Worm (Caenorhabditis elegans): ENCODE results near the gene cyp-33C9.

DNA sequence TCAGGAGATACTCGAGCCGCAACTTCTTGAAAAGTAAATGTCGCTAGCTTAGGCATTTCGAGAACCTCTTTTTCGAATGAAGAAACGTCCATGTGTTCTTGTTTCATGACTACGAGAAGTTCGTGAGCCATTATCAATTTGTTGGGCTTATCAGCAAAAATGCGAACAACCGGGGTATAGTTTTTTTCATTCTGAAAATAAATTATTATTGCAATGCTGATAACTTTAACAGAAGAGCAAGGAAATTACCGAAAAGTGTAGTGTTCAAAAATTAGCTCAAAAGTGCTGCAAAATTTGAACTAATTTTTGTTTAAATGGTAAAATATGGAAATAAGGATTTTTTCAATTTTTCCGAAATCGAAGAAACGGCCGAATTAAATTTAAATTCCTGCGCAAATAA, 17.8 kb upstream of the cyp-33C9 start:
- no peak for TF ChIP-seq lin-13 (tag; optimal IDR thresholded peaks at IDR 0.05)
- TF ChIP-seq unc-62 (GFP tag; optimal IDR thresholded peaks at IDR 0.05), result no peak
- TF ChIP-seq lin-32 (GFP tag; optimal IDR thresholded peaks at IDR 0.05), result no peak
- TF ChIP-seq pha-4 (tag; optimal IDR thresholded peaks at IDR 0.05), result no peak
- TF ChIP-seq nhr-12 (tag; optimal IDR thresholded peaks at IDR 0.05), result no peak
- TF ChIP-seq ztf-11 (tag; optimal IDR thresholded peaks at IDR 0.05), result no peak
- no peak for TF ChIP-seq unc-120 (tag; optimal IDR thresholded peaks at IDR 0.05; ENCODE audit: poor library complexity, severe bottlenecking)
- TF ChIP-seq elt-3 (tag; optimal IDR thresholded peaks at IDR 0.05), result no peak
- TF ChIP-seq tbx-8 (GFP tag; optimal IDR thresholded peaks at IDR 0.05), result no peak

Data from whole organism, mixed stage, embryonic.